Worm (Caenorhabditis elegans) whole organism, L4/young adult: ENCODE measurements around the gene ttbk-4.

ENCODE experiments used
- W03F9.2 ChIP-seq: fragments of 150-350 bp; optimal IDR thresholded peaks from 2 replicates; lab custom pipeline; 2014; ENCODE audit warnings: missing biosample characterization, missing genetic modification characterization
- dao-5 ChIP-seq: sonication (generic microtip); optimal IDR thresholded peaks from 2 replicates; lab custom pipeline; 2016; ENCODE audit warnings: missing genotype, missing genetic modification characterization, moderate library complexity, missing compliant biosample characterization
- him-1 ChIP-seq: sonication (generic microtip); optimal IDR thresholded peaks from 2 replicates; lab custom pipeline; 2016; ENCODE audit warnings: missing genotype, missing genetic modification reagents, missing genetic modification characterization, missing compliant biosample characterization

DNA sequence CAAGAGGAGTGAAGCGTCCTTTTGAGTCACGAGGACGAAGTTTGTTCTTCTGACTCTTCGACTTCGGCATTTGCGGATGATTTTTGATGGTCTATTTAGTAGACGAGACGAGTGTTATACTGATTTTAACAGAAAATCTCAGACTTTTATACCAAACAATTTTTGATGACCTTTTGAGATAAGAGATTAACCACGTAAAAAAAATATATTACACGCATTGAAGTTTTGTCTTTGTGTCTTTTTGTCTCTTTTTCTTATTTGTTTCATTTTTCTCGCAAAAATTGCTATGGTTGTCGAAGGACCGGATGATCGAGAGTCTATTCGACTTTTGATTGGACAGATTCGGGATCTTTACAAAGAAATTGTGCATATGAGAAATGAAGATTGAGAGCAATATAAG is 36.5 kb upstream of the ttbk-4 start, which contains the start of gene spch-1:
- TF ChIP-seq him-1 (tag; lab: Kevin White, UChicago) (no peak), dao-5 (tag; lab: Kevin White, UChicago) (no peak), W03F9.2 (no peak)
